Fruit fly (Drosophila melanogaster) whole organism, embryonic: ENCODE results near the gene CG44001.

Source experiments
- CG11093 ChIP-seq: fragments of 200-800 bp; sonication (Bioruptor generic); IDR thresholded peaks from 3 replicates; pipeline ENCODE4 v1.3.6; 2022; ENCODE audit warnings: missing biosample characterization, missing genetic modification characterization
- CG11696 ChIP-seq: fragments of 200-800 bp; sonication (Bioruptor generic); IDR thresholded peaks from 2 replicates; pipeline ENCODE4 v1.3.6; 2022; ENCODE audit warnings: missing biosample characterization, missing genetic modification characterization
- CG12104 ChIP-seq: fragments of 200-800 bp; sonication (Bioruptor generic); optimal IDR thresholded peaks from 3 replicates; lab custom pipeline; 2016; ENCODE audit warnings: missing biosample characterization, missing genetic modification characterization
- CG12391 ChIP-seq: fragments of 200-800 bp; sonication (Bioruptor generic); optimal IDR thresholded peaks from 3 replicates; lab custom pipeline; 2018; ENCODE audit warnings: missing biosample characterization, mild to moderate bottlenecking, missing genetic modification characterization, moderate library complexity
- CG14710 ChIP-seq: fragments of 200-800 bp; sonication (Bioruptor generic); optimal IDR thresholded peaks from 3 replicates; lab custom pipeline; 2019; ENCODE audit warnings: missing biosample characterization, mild to moderate bottlenecking, missing genetic modification characterization, moderate library complexity
- CG18476 ChIP-seq: fragments of 200-800 bp; sonication (Bioruptor generic); optimal IDR thresholded peaks from 2 replicates; lab custom pipeline; 2016; ENCODE audit warnings: missing biosample characterization, mild to moderate bottlenecking, missing genetic modification characterization
- CG2678 ChIP-seq: fragments of 200-800 bp; sonication (Bioruptor generic); optimal IDR thresholded peaks from 3 replicates; lab custom pipeline; 2019; ENCODE audit warnings: missing biosample characterization, mild to moderate bottlenecking, missing genetic modification characterization, moderate library complexity
- CG34376 ChIP-seq: fragments of 200-800 bp; sonication (Bioruptor generic); optimal IDR thresholded peaks from 2 replicates; lab custom pipeline; 2018; ENCODE audit warnings: missing biosample characterization, mild to moderate bottlenecking, missing genetic modification characterization
- CG4730 ChIP-seq: fragments of 200-800 bp; sonication (Bioruptor generic); IDR thresholded peaks from 2 replicates; pipeline ENCODE4 v1.3.6; 2022; ENCODE audit warnings: missing biosample characterization, missing genetic modification characterization
- CG6175 ChIP-seq: fragments of 200-800 bp; sonication (Bioruptor generic); IDR thresholded peaks from 3 replicates; pipeline ENCODE4 v1.3.6; 2022; ENCODE audit warnings: missing biosample characterization, missing genetic modification characterization
- CG7372 ChIP-seq: fragments of 200-800 bp; sonication (Bioruptor generic); IDR thresholded peaks from 2 replicates; pipeline ENCODE4 v1.3.6; 2022; ENCODE audit warnings: missing biosample characterization, missing genetic modification characterization
- CG9437 ChIP-seq: fragments of 200-800 bp; sonication (Bioruptor generic); optimal IDR thresholded peaks from 2 replicates; lab custom pipeline; 2018; ENCODE audit warnings: missing biosample characterization, mild to moderate bottlenecking, missing genetic modification characterization
- Dbx ChIP-seq: fragments of 200-800 bp; sonication (Bioruptor generic); IDR thresholded peaks from 3 replicates; pipeline ENCODE4 v1.3.6; 2022; ENCODE audit warnings: missing biosample characterization, missing genetic modification characterization
- Doc3 ChIP-seq: fragments of 200-800 bp; sonication (Bioruptor generic); IDR thresholded peaks from 3 replicates; pipeline ENCODE4 v1.3.6; 2022; ENCODE audit warnings: missing biosample characterization, missing genetic modification characterization; ENCODE audit not compliant: partially characterized antibody
- Hey ChIP-seq: fragments of 200-800 bp; sonication (Bioruptor generic); optimal IDR thresholded peaks from 3 replicates; lab custom pipeline; 2018; ENCODE audit warnings: missing biosample characterization, mild to moderate bottlenecking, missing genetic modification characterization
- Hmr ChIP-seq: fragments of 200-800 bp; sonication (Bioruptor generic); optimal IDR thresholded peaks from 3 replicates; lab custom pipeline; 2017; ENCODE audit warnings: mild to moderate bottlenecking, missing biosample characterization, missing genetic modification reagents, missing genetic modification characterization
- Hr78 ChIP-seq, 2 experiments: fragments of 200-800 bp in 1 of 2; fragments of >200 bp in 1 of 2; sonication (Bioruptor generic) in 1 of 2; optimal IDR thresholded peaks; 2 replicates each; lab custom pipeline; 2017 to 2019; ENCODE audit warnings: missing biosample characterization in 2 of 2, missing genetic modification characterization in 2 of 2, mild to moderate bottlenecking in 1 of 2, moderate library complexity in 1 of 2
- Jarid2 ChIP-seq: fragments of 200-800 bp; sonication (Bioruptor generic); optimal IDR thresholded peaks from 3 replicates; lab custom pipeline; 2017; ENCODE audit warnings: mild to moderate bottlenecking, missing biosample characterization, missing genetic modification reagents, missing genetic modification characterization
- NFAT ChIP-seq: fragments of 200-800 bp; sonication (Bioruptor generic); IDR thresholded peaks from 2 replicates; pipeline ENCODE4 v1.3.6; 2022; ENCODE audit warnings: missing biosample characterization, missing genetic modification characterization
- Nf-YB ChIP-seq: fragments of 200-800 bp; sonication (Bioruptor generic); optimal IDR thresholded peaks from 3 replicates; lab custom pipeline; 2019; ENCODE audit warnings: missing biosample characterization, mild to moderate bottlenecking, missing genetic modification characterization, moderate library complexity
- Optix ChIP-seq: fragments of 200-800 bp; sonication (Bioruptor generic); IDR thresholded peaks from 3 replicates; pipeline ENCODE4 v1.3.6; 2022; ENCODE audit warnings: missing biosample characterization, missing genetic modification characterization
- Pdp1 ChIP-seq, 2 experiments: fragments of 200-800 bp; sonication (Bioruptor generic); optimal IDR thresholded peaks; 3 replicates each; lab custom pipeline; 2016; ENCODE audit warnings: missing biosample characterization in 2 of 2, missing genetic modification characterization in 2 of 2, mild to moderate bottlenecking in 1 of 2, moderate library complexity in 1 of 2
- Sry-δ ChIP-seq: fragments of 200-800 bp; sonication (Bioruptor generic); optimal IDR thresholded peaks from 2 replicates; lab custom pipeline; 2016; ENCODE audit warnings: missing biosample characterization, missing genetic modification characterization
- TFAM ChIP-seq: fragments of 200-800 bp; sonication (Bioruptor generic); optimal IDR thresholded peaks from 2 replicates; lab custom pipeline; 2017; ENCODE audit warnings: missing biosample characterization, missing genetic modification characterization, inconsistent platforms
- az2 ChIP-seq: fragments of 200-800 bp; sonication (Bioruptor generic); optimal IDR thresholded peaks from 3 replicates; lab custom pipeline; 2016; ENCODE audit warnings: missing biosample characterization, missing genetic modification characterization
- cad ChIP-seq: fragments of >200 bp; optimal IDR thresholded peaks from 2 replicates; lab custom pipeline; 2017; ENCODE audit warnings: missing biosample characterization, missing genetic modification characterization
- cg ChIP-seq: fragments of 200-800 bp; sonication (Bioruptor generic); optimal IDR thresholded peaks from 3 replicates; lab custom pipeline; 2019; ENCODE audit warnings: missing biosample characterization, mild to moderate bottlenecking, missing genetic modification characterization, moderate library complexity
- chinmo ChIP-seq: fragments of 200-800 bp; sonication (Bioruptor generic); IDR thresholded peaks from 4 replicates; pipeline ENCODE4 v1.3.6; 2022; ENCODE audit warnings: missing biosample characterization, missing genetic modification characterization; ENCODE audit not compliant: partially characterized antibody
- danr ChIP-seq: fragments of 200-800 bp; sonication (Bioruptor generic); IDR thresholded peaks from 2 replicates; pipeline ENCODE4 v1.3.6; 2022; ENCODE audit warnings: missing biosample characterization, missing genetic modification characterization
- dm ChIP-seq: fragments of 200-800 bp; sonication (Bioruptor generic); optimal IDR thresholded peaks from 3 replicates; lab custom pipeline; 2016; ENCODE audit warnings: missing biosample characterization, missing genetic modification characterization
- emc ChIP-seq: fragments of 200-800 bp; sonication (Bioruptor generic); optimal IDR thresholded peaks from 2 replicates; lab custom pipeline; 2016; ENCODE audit warnings: missing biosample characterization, missing genetic modification characterization
- gce ChIP-seq: fragments of 200-800 bp; sonication (Bioruptor generic); IDR thresholded peaks from 3 replicates; pipeline ENCODE4 v1.3.6; 2022; ENCODE audit warnings: missing biosample characterization, missing genetic modification characterization
- gem ChIP-seq: fragments of 200-800 bp; sonication (Bioruptor generic); optimal IDR thresholded peaks from 2 replicates; lab custom pipeline; 2019; ENCODE audit warnings: missing biosample characterization, mild to moderate bottlenecking, missing genetic modification characterization, moderate library complexity
- gfzf ChIP-seq: fragments of 200-800 bp; sonication (Bioruptor generic); optimal IDR thresholded peaks from 2 replicates; lab custom pipeline; 2016; ENCODE audit warnings: missing biosample characterization, mild to moderate bottlenecking, missing genetic modification characterization, moderate library complexity
- grn ChIP-seq: fragments of 200-800 bp; sonication (Bioruptor generic); optimal IDR thresholded peaks from 3 replicates; lab custom pipeline; 2017; ENCODE audit warnings: missing biosample characterization, missing genetic modification characterization
- gt ChIP-seq: fragments of 200-800 bp; sonication (Bioruptor generic); IDR thresholded peaks from 2 replicates; pipeline ENCODE4 v1.3.6; 2022; ENCODE audit warnings: missing biosample characterization, missing genetic modification characterization
- ham ChIP-seq: fragments of 200-800 bp; sonication (Bioruptor generic); IDR thresholded peaks from 2 replicates; pipeline ENCODE4 v1.3.6; 2022; ENCODE audit warnings: missing biosample characterization, missing genetic modification characterization
- kay ChIP-seq: fragments of 200-800 bp; sonication (Bioruptor generic); optimal IDR thresholded peaks from 2 replicates; lab custom pipeline; 2016; ENCODE audit warnings: missing biosample characterization, missing genetic modification characterization
- odd ChIP-seq: fragments of 200-800 bp; sonication (Bioruptor generic); optimal IDR thresholded peaks from 2 replicates; lab custom pipeline; 2017; ENCODE audit warnings: missing biosample characterization, mild to moderate bottlenecking, missing genetic modification characterization
- org-1 ChIP-seq: fragments of 200-800 bp; sonication (Bioruptor generic); optimal IDR thresholded peaks from 2 replicates; lab custom pipeline; 2017; ENCODE audit warnings: missing biosample characterization, missing genetic modification characterization
- phol ChIP-seq: fragments of 200-800 bp; sonication (Bioruptor generic); optimal IDR thresholded peaks from 3 replicates; lab custom pipeline; 2018; ENCODE audit warnings: missing biosample characterization, mild to moderate bottlenecking, missing genetic modification characterization, moderate library complexity
- row ChIP-seq: fragments of 200-800 bp; sonication (Bioruptor generic); IDR thresholded peaks from 3 replicates; pipeline ENCODE4 v1.3.6; 2022; ENCODE audit warnings: missing biosample characterization, missing genetic modification characterization
- sisA ChIP-seq: fragments of 200-800 bp; sonication (Bioruptor generic); IDR thresholded peaks from 2 replicates; pipeline ENCODE4 v1.3.6; 2022; ENCODE audit warnings: missing biosample characterization, missing genetic modification characterization
- slbo ChIP-seq: fragments of 200-800 bp; sonication (Bioruptor generic); IDR thresholded peaks from 2 replicates; pipeline ENCODE4 v1.3.6; 2022; ENCODE audit warnings: missing biosample characterization, missing genetic modification characterization
- ssp ChIP-seq: fragments of 200-800 bp; sonication (Bioruptor generic); IDR thresholded peaks from 2 replicates; pipeline ENCODE4 v1.3.6; 2022; ENCODE audit warnings: missing biosample characterization, missing genetic modification characterization
- zfh1 ChIP-seq: fragments of 200-800 bp; sonication (Bioruptor generic); IDR thresholded peaks from 3 replicates; pipeline ENCODE4 v1.3.6; 2022; ENCODE audit warnings: missing biosample characterization, missing genetic modification characterization

Gene CG44001

DNA sequence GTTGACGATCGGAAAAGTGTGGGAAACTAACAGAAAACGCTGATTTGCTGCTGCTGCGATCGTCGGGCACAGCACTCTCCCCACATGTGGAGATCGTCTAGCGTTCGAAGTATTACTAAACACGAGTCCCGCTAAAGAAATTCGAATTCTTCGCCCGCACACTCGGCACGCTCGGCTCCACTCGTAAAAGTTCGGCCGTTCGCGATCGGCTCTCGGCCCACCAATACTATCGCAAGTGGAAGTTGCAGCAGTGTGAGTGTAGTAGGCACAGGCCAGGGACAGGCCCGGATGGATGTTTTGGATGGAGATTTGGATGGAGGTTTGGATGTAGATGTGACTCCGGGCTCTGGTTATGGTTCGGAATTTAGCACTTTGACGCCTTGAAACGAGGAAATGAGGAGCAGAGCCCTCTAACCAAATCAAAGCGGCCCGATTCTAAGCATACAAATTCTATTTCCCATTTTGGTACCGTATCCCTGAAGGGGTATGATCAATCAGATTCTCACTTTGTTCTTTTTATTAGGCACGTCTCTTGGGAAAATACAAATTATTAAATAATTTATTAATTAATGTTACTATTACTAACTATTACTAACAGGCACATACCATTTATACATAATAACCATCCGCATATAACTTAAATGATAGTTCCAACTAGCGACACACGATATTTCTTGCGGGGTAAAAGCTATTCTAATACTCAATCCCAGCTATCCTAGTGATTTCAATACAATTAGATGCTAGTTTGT lies 15.6 kb upstream of the CG44001 start (continued):
- TF ChIP-seq Sry-δ (GFP tag; lab: Kevin White, UChicago) (no peak), gem (peak; percentile 44), Jarid2 (peak; percentile 33), danr (GFP tag; lab: Robert Waterston, UW) (no peak), row (GFP tag; lab: Robert Waterston, UW) (peak; percentile 57; the same call in 2 of the 3 replicates), Nf-YB (peak; percentile 35), CG2678 (tag; lab: Kevin White, UChicago) (peak; percentile 32), cg (GFP tag; lab: Kevin White, UChicago) (peak; percentile 46), Doc3 (GFP tag; lab: Robert Waterston, UW) (0 out of 3 replicates have a peak, but pooled peaks have one; percentile 30)

- TF ChIP-seq CG12104 (GFP tag; lab: Kevin White, UChicago) = no peak
- TF ChIP-seq gfzf (GFP tag; lab: Kevin White, UChicago) = no peak
- TF ChIP-seq phol (tag; lab: Kevin White, UChicago) = no peak
- no peak for TF ChIP-seq Hmr (GFP tag; lab: Kevin White, UChicago)
- no peak for TF ChIP-seq CG7372
- no peak for TF ChIP-seq ssp (GFP tag; lab: Robert Waterston, UW)
- no peak for TF ChIP-seq Hey (tag; lab: Kevin White, UChicago)
- no peak for TF ChIP-seq kay
- no peak for TF ChIP-seq org-1
These were observed 15.0 kb upstream of the CG44001 start, which contains the start of gene vkg for dm6 chr2L:5028091-5028490. Gene vkg, minus strand, starts transcription at chr2L:5028191.

dm6 chr2L:5029049-5029808 lies 13.8 kb upstream of the CG44001 start, which contains the start of gene Col4a1:
Gene Col4a1, plus strand, starts transcription at chr2L:5029609.
- TF ChIP-seq gt (GFP tag; lab: Robert Waterston, UW) = no peak
- 0 out of 4 replicates have a peak, but pooled peaks have one; percentile 37 for TF ChIP-seq chinmo (GFP tag; lab: Robert Waterston, UW)
- TF ChIP-seq ham = no peak
- TF ChIP-seq cad = no peak
- no peak for TF ChIP-seq CG18476 (GFP tag; lab: Kevin White, UChicago)
- TF ChIP-seq Hr78 (GFP tag; optimal IDR thresholded peaks at IDR 0.05; lab: Kevin White, UChicago) = no peak
- no peak for TF ChIP-seq CG11696 (GFP tag; lab: Robert Waterston, UW)
- no peak for TF ChIP-seq CG11093 (GFP tag; lab: Robert Waterston, UW)
- TF ChIP-seq dm (GFP tag; lab: Kevin White, UChicago) = no peak
- TF ChIP-seq odd (GFP tag; lab: Kevin White, UChicago) = no peak
- peak; percentile 55 for TF ChIP-seq Nf-YB
- TF ChIP-seq slbo (GFP tag; lab: Robert Waterston, UW) = peak; percentile 26; the same call in 1 of the 2 replicates
- peak; percentile 97 for TF ChIP-seq CG34376 (GFP tag; lab: Kevin White, UChicago)
- no peak for TF ChIP-seq CG4730
- no peak for TF ChIP-seq Dbx
- TF ChIP-seq az2 (GFP tag; lab: Kevin White, UChicago) = no peak
- no peak for TF ChIP-seq sisA (GFP tag; lab: Robert Waterston, UW)
- no peak for TF ChIP-seq grn (GFP tag; lab: Kevin White, UChicago)
- TF ChIP-seq CG6175 (GFP tag; lab: Robert Waterston, UW) = peak; percentile 48; the same call in 1 of the 3 replicates
- no peak for TF ChIP-seq CG9437
- TF ChIP-seq Optix (GFP tag; lab: Robert Waterston, UW) = 0 out of 3 replicates have a peak, but pooled peaks have one; percentile 22
- TF ChIP-seq TFAM (GFP tag; lab: Kevin White, UChicago) = no peak
- TF ChIP-seq gce (GFP tag; lab: Robert Waterston, UW) = no peak
- TF ChIP-seq NFAT (GFP tag; lab: Robert Waterston, UW) = 0 out of 2 replicates have a peak, but pooled peaks have one; percentile 8
- no peak for TF ChIP-seq zfh1 (GFP tag; lab: Robert Waterston, UW)
- TF ChIP-seq emc = no peak
- peak in 1 of 2 experiments; percentile 20 for TF ChIP-seq Pdp1 (GFP tag; optimal IDR thresholded peaks at IDR 0.05; lab: Kevin White, UChicago)
- TF ChIP-seq CG12391 (tag; lab: Kevin White, UChicago) = no peak
- no peak for TF ChIP-seq CG14710 (tag; lab: Kevin White, UChicago)
